Worm (Caenorhabditis elegans): ENCODE measurements around the gene F07C4.10.

F07C4.10 gene

DNA sequence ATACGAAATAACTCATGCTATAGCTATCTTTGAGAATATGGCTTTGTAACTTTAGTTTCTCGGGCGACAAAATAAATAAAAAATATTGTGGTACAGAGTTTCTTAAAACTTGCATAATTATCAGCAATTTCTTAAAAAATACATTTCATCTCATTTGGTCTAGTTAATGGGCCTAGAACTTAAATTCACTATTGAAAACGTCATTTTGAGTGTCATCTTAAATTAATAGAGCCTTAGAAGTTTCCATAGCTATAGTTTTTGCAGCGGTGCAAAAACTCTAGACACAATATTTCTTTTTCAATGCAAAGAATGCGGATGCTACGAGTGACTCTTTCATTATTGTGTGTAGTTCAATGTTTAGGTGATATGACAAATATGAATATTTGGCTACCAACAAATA is 27.6 kb downstream of the F07C4.10 start, which contains the start of gene clec-215:
TSS of gene clec-215 (plus strand) at position 301 of the 400 bp plus-strand sequence.
- TF ChIP-seq vab-15 (tag; optimal IDR thresholded peaks at IDR 0.05) (no peak), nhr-28 (tag; optimal IDR thresholded peaks at IDR 0.05) (no peak), blmp-1 (tag; optimal IDR thresholded peaks at IDR 0.05) (no peak), lin-35 (GFP tag; optimal IDR thresholded peaks at IDR 0.05) (no peak), ztf-11 (tag; optimal IDR thresholded peaks at IDR 0.05) (no peak), C34B4.2 (tag; optimal IDR thresholded peaks at IDR 0.05) (no peak), F16B12.6 (tag; optimal IDR thresholded peaks at IDR 0.05) (no peak), snu-23 (GFP tag; optimal IDR thresholded peaks at IDR 0.05) (no peak), mef-2 (tag; optimal IDR thresholded peaks at IDR 0.05) (no peak), dsc-1 (tag; optimal IDR thresholded peaks at IDR 0.05) (no peak), nhr-47 (tag; optimal IDR thresholded peaks at IDR 0.05) (no peak), elt-3 (tag; optimal IDR thresholded peaks at IDR 0.05) (no peak), unc-30 (tag; optimal IDR thresholded peaks at IDR 0.05) (no peak), aly-2 (tag; optimal IDR thresholded peaks at IDR 0.05) (no peak), isw-1 (GFP tag; IDR thresholded peaks at IDR 0.05) (no peak), efl-1 (optimal IDR thresholded peaks at IDR 0.05) (no peak), efl-1 (GFP tag; optimal IDR thresholded peaks at IDR 0.05 in 1 of 2) (no peak), unc-62 (GFP tag; optimal IDR thresholded peaks at IDR 0.05) (no peak), nhr-76 (tag; optimal IDR thresholded peaks at IDR 0.05) (no peak)

DNA sequence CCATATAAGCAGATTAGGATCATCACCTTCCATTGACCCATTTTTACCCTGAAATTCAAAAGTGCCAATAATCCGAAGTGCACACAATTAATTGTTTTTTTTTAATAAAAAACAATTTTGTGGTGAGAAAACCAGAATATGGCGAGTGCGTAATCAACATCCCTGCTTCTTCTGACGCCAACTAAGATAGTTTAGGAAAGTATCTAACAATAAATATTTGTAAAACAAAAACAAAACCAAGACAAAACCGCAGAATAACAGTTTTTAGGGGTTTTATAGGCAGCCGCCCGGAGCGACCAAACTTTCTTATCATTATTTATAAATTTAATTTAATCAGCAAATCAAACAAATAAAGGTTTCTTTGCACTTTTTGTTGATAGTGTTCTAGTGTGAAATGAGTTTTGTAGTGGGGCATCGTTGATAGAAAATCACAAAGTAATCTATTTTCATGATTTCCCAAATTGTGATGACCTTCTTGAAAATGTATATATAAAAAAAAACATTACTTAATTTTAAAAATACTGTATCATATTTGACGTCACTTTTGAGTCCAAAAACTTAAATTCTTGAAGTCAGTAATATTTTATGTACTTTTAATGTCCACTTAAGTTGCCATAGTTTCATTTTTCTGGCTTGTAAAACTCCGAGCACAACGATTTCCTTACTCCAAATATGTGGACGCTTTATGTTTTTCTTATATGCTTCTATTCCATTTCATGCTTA is 29.8 kb downstream of the F07C4.10 start, which contains the start of the genes folt-3 and clec-214:
TSS of gene folt-3 (minus strand) at position 51 of the 723 bp plus-strand sequence.
TSS of gene clec-214 (plus strand) at position 673 of the 723 bp plus-strand sequence.
- no peak for TF ChIP-seq sox-4 (tag; optimal IDR thresholded peaks at IDR 0.05)
- no peak for TF ChIP-seq ama-1 (optimal IDR thresholded peaks at IDR 0.05)
- TF ChIP-seq elt-2 (tag; optimal IDR thresholded peaks at IDR 0.05): peak; percentile 32
- no peak for TF ChIP-seq C34B4.2 (tag; optimal IDR thresholded peaks at IDR 0.05)

DNA sequence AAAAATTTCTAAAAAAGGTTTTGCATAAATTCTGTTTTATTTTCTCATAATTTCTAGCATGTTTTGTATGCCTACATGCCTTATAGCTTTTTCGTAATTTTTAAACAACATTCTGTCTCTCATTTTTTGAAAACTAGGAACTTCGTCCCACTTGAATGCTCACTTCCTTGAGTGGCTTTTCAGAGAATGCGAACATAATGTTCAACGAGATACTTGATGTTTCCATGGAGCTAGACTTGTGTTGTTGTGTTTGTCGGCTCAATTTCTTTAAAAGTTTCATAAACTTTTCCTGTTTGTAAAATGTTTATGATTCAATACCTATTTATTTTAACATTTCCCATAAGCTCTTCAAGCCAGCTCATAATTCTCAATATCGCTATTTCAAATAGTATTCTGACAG is 34.8 kb downstream of the F07C4.10 start, which contains the start of gene clec-213:
TSS of gene clec-213 (plus strand) at position 301 of the 400 bp plus-strand sequence.
- TF ChIP-seq nhr-76 (tag; optimal IDR thresholded peaks at IDR 0.05) (no peak), unc-86 (tag; optimal IDR thresholded peaks at IDR 0.05) (no peak), C34B4.2 (tag; optimal IDR thresholded peaks at IDR 0.05) (no peak), nhr-71 (tag; optimal IDR thresholded peaks at IDR 0.05) (no peak), nhr-12 (tag; optimal IDR thresholded peaks at IDR 0.05) (no peak), unc-98 (GFP tag; IDR thresholded peaks at IDR 0.05) (no peak), jun-1 (tag; optimal IDR thresholded peaks at IDR 0.05) (no peak), ama-1 (optimal IDR thresholded peaks at IDR 0.05) (no peak), lin-13 (GFP tag; optimal IDR thresholded peaks at IDR 0.05) (no peak), nhr-84 (tag; optimal IDR thresholded peaks at IDR 0.05) (no peak), pag-3 (tag; optimal IDR thresholded peaks at IDR 0.05; ENCODE audit: borderline replicate concordance, insufficient read depth) (no peak), vab-15 (tag; optimal IDR thresholded peaks at IDR 0.05) (no peak)

DNA sequence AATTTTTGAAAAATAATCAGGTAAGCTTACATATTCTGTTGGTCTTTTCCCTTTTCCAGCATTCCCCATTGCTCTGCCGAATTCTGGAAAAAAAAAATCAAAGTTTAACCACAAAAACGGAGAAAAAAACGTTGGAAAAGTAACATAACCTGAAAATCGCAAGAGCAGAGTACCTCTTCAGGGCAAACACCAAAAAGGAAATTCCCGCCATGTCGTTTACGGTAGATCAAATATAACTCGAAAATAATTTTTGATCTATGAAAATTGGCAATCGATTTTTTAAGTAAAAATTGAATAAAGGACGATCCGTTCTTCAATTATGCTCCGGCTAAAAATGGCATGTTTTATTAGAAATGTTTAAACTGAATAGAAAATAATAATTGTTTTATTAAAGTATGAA is 36.3 kb downstream of the F07C4.10 start, which contains the start of gene C50E3.11:
TSS of gene C50E3.11 (minus strand) at position 83 of the 400 bp plus-strand sequence.
- TF ChIP-seq ceh-63 (GFP tag; optimal IDR thresholded peaks at IDR 0.05) (no peak), C04F5.9 (tag; optimal IDR thresholded peaks at IDR 0.05) (no peak), lsy-2 (tag; optimal IDR thresholded peaks at IDR 0.05) (no peak), nhr-19 (GFP tag; conservative IDR thresholded peaks at IDR 0.05) (no peak), xbp-1 (tag; optimal IDR thresholded peaks at IDR 0.05) (no peak), irx-1 (tag; optimal IDR thresholded peaks at IDR 0.05) (no peak), tlp-1 (tag; optimal IDR thresholded peaks at IDR 0.05) (no peak), sptf-1 (tag; optimal IDR thresholded peaks at IDR 0.05) (no peak), pqm-1 (tag; optimal IDR thresholded peaks at IDR 0.05) (no peak), elt-2 (tag; optimal IDR thresholded peaks at IDR 0.05) (no peak), dpl-1 (GFP tag; optimal IDR thresholded peaks at IDR 0.05) (no peak), ets-5 (GFP tag; IDR thresholded peaks at IDR 0.05) (no peak), Y116A8C.19 (tag; optimal IDR thresholded peaks at IDR 0.05; ENCODE audit: borderline replicate concordance) (no peak)
